Worm (Caenorhabditis elegans): ENCODE results near the gene C13C4.6.

Gene C13C4.6

DNA sequence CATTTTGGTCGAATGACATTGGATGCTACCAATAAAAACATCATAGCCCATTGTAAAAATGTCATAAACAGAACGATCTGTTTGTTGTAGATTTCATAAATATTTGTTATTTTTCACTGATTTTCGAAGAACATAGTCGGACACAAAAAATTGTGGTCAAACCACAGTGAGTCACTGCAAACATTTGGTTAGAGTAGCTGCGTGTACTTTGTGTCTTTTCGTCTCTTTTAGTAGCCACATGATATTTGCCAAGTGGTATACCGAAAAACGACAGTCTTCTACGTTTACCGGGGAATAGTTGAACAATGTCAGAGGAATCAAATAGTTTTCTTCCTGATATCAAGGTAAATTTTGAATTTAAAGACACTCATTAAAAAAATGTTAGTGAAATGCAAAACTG, 29.6 kb upstream of the C13C4.6 start, which contains the start of gene nhr-206 (continued):
- TF ChIP-seq nhr-48 (tag; optimal IDR thresholded peaks at IDR 0.05) (no peak), dmd-9 (GFP tag; IDR thresholded peaks at IDR 0.05) (no peak), unc-130 (GFP tag; optimal IDR thresholded peaks at IDR 0.05) (no peak), daf-8 (GFP tag; IDR thresholded peaks at IDR 0.05) (no peak), madf-5 (GFP tag; IDR thresholded peaks at IDR 0.05) (no peak), nhr-102 (tag; optimal IDR thresholded peaks at IDR 0.05) (peak; percentile 40), mes-2 (tag; optimal IDR thresholded peaks at IDR 0.05; ENCODE audit: poor library complexity, severe bottlenecking) (no peak), egl-43 (GFP tag; IDR thresholded peaks at IDR 0.05) (no peak), mdt-29 (GFP tag; IDR thresholded peaks at IDR 0.05) (no peak), vab-7 (GFP tag; IDR thresholded peaks at IDR 0.05) (no peak), lin-1 (GFP tag; IDR thresholded peaks at IDR 0.05) (no peak), pha-4 (GFP tag; IDR thresholded peaks at IDR 0.05) (no peak), pha-4 (tag; optimal IDR thresholded peaks at IDR 0.05) (no peak), ztf-7 (tag; optimal IDR thresholded peaks at IDR 0.05) (no peak), lin-15B (tag; optimal IDR thresholded peaks at IDR 0.05) (no peak), hlh-11 (tag; optimal IDR thresholded peaks at IDR 0.05) (peak; percentile 63), fkh-10 (GFP tag; optimal IDR thresholded peaks at IDR 0.05) (no peak), hif-1 (tag; optimal IDR thresholded peaks at IDR 0.05) (no peak), ZK546.5 (tag; optimal IDR thresholded peaks at IDR 0.05) (no peak), T26A8.4 (GFP tag; IDR thresholded peaks at IDR 0.05) (no peak), nhr-10 (tag; optimal IDR thresholded peaks at IDR 0.05) (no peak), zip-11 (GFP tag; IDR thresholded peaks at IDR 0.05) (no peak), nhr-237 (tag; optimal IDR thresholded peaks at IDR 0.05) (no peak), T20F7.1 (GFP tag; optimal IDR thresholded peaks at IDR 0.05) (no peak), unc-62 (GFP tag; optimal IDR thresholded peaks at IDR 0.05 in 1 of 2) (peak in 1 of 2 experiments; percentile 98), unc-62 (tag; optimal IDR thresholded peaks at IDR 0.05) (no peak), tag-97 (GFP tag; IDR thresholded peaks at IDR 0.05) (no peak), tra-1 (GFP tag; IDR thresholded peaks at IDR 0.05) (no peak), zfp-2 (tag; optimal IDR thresholded peaks at IDR 0.05) (no peak), ceh-62 (tag; optimal IDR thresholded peaks at IDR 0.05) (no peak), gei-8 (GFP tag; optimal IDR thresholded peaks at IDR 0.05) (no peak), hmg-1.1 (GFP tag; IDR thresholded peaks at IDR 0.05) (no peak), F44E2.7 (GFP tag; IDR thresholded peaks at IDR 0.05) (no peak), arid-1 (GFP tag; conservative IDR thresholded peaks at IDR 0.05) (no peak), daf-19 (GFP tag; conservative IDR thresholded peaks at IDR 0.05) (no peak), mxl-2 (GFP tag; conservative IDR thresholded peaks at IDR 0.05) (no peak), D1046.2 (GFP tag; IDR thresholded peaks at IDR 0.05) (no peak), ceh-32 (tag; optimal IDR thresholded peaks at IDR 0.05; ENCODE audit: poor library complexity) (no peak), unc-39 (tag; optimal IDR thresholded peaks at IDR 0.05) (no peak), cey-2 (tag; optimal IDR thresholded peaks at IDR 0.05; ENCODE audit: borderline replicate concordance, insufficient read depth) (no peak), lin-13 (GFP tag; optimal IDR thresholded peaks at IDR 0.05) (no peak), F26F4.8 (GFP tag; conservative IDR thresholded peaks at IDR 0.05) (no peak), lir-3 (tag; optimal IDR thresholded peaks at IDR 0.05) (no peak), Y75B8A.6 (GFP tag; IDR thresholded peaks at IDR 0.05) (no peak), Y105C5A.15 (GFP tag; IDR thresholded peaks at IDR 0.05) (no peak), lin-39 (tag; optimal IDR thresholded peaks at IDR 0.05) (no peak), Y5F2A.4 (GFP tag; optimal IDR thresholded peaks at IDR 0.05) (no peak), mep-1 (tag; optimal IDR thresholded peaks at IDR 0.05) (peak; percentile 44), ceh-82 (tag; optimal IDR thresholded peaks at IDR 0.05) (no peak), mdl-1 (tag; optimal IDR thresholded peaks at IDR 0.05) (peak in 1 of 2 experiments; percentile 61), snpc-1.2 (GFP tag; IDR thresholded peaks at IDR 0.05) (no peak), set-16 (GFP tag; IDR thresholded peaks at IDR 0.05) (no peak)
